Worm (Caenorhabditis elegans) whole organism, L1 larva: ENCODE data around the gene msp-78.
A peak's percentile ranks its signal among the peaks of the same experiment; 100 is the strongest.

Experiments used
- C04F5.9 ChIP-seq: sonication (generic microtip); optimal IDR thresholded peaks from 2 replicates; lab custom pipeline; 2016; ENCODE audit warnings: missing genetic modification characterization, missing compliant biosample characterization
- C16A3.4 ChIP-seq: fragments of 150-350 bp; optimal IDR thresholded peaks from 2 replicates; lab custom pipeline; 2014; ENCODE audit warnings: missing biosample characterization, missing genetic modification characterization
- Y116A8C.19 ChIP-seq: sonication (generic microtip); optimal IDR thresholded peaks from 2 replicates; lab custom pipeline; 2016; ENCODE audit warnings: missing compliant biosample characterization, missing genetic modification characterization, borderline replicate concordance
- alr-1 ChIP-seq: fragments of 200-800 bp; sonication (Bioruptor generic); optimal IDR thresholded peaks from 2 replicates; lab custom pipeline; 2018; ENCODE audit warnings: borderline replicate concordance, mild to moderate bottlenecking, missing genetic modification characterization, missing compliant biosample characterization
- blmp-1 ChIP-seq: fragments of 150-350 bp; optimal IDR thresholded peaks from 2 replicates; lab custom pipeline; 2014; ENCODE audit warnings: missing biosample characterization, missing genetic modification characterization
- ceh-82 ChIP-seq, 3 experiments: fragments of 150-350 bp in 1 of 3; sonication (generic microtip) in 2 of 3; optimal IDR thresholded peaks; 2 replicates each; lab custom pipeline; 2014 to 2017; ENCODE audit warnings: missing biosample characterization in 3 of 3, missing genetic modification characterization in 3 of 3
- ceh-88 ChIP-seq: fragments of 200-800 bp; sonication (Bioruptor generic); IDR thresholded peaks from 2 replicates; pipeline ENCODE4 v1.3.6; 2022; ENCODE audit warnings: missing genetic modification characterization, missing compliant biosample characterization
- ceh-90 ChIP-seq: sonication (generic microtip); optimal IDR thresholded peaks from 2 replicates; lab custom pipeline; 2016; ENCODE audit warnings: missing genetic modification characterization, missing compliant biosample characterization
- ces-1 ChIP-seq: fragments of 150-350 bp; optimal IDR thresholded peaks from 2 replicates; lab custom pipeline; 2014; ENCODE audit warnings: missing biosample characterization, missing genetic modification reagents, missing genetic modification characterization
- dpl-1 ChIP-seq, 3 experiments: fragments of 150-350 bp in 2 of 3; sonication (generic microtip) in 1 of 3; optimal IDR thresholded peaks; 2 replicates each; lab custom pipeline; 2014 to 2017; ENCODE audit warnings: missing biosample characterization in 3 of 3, missing genetic modification characterization in 3 of 3, missing genetic modification reagents in 3 of 3
- dsc-1 ChIP-seq: sonication (generic microtip); optimal IDR thresholded peaks from 2 replicates; lab custom pipeline; 2016; ENCODE audit warnings: mild to moderate bottlenecking, missing genetic modification characterization, missing compliant biosample characterization
- efl-1 ChIP-seq, 4 experiments: fragments of 150-350 bp; optimal IDR thresholded peaks in 3 of 4; peaks in 1 of 4; 1 replicate in 1 of 4; 2 replicates in 3 of 4; lab custom pipeline; 2014; ENCODE audit warnings: missing biosample characterization in 2 of 4, missing genetic modification characterization in 2 of 4, missing genetic modification reagents in 2 of 4
- egl-13 ChIP-seq: sonication (generic microtip); optimal IDR thresholded peaks from 2 replicates; lab custom pipeline; 2016; ENCODE audit warnings: missing genotype, missing genetic modification reagents, missing genetic modification characterization, missing compliant biosample characterization
- egl-27 ChIP-seq, 2 experiments: fragments of 150-350 bp in 1 of 2; sonication (generic microtip); optimal IDR thresholded peaks; 3 replicates each; lab custom pipeline; 2017 to 2018; ENCODE audit warnings: missing biosample characterization in 2 of 2, missing genetic modification characterization in 2 of 2, missing genetic modification reagents in 2 of 2
- fos-1 ChIP-seq: fragments of 150-350 bp; optimal IDR thresholded peaks from 2 replicates; lab custom pipeline; 2014; ENCODE audit warnings: missing biosample characterization, missing genetic modification characterization
- hlh-17 ChIP-seq: fragments of 200-800 bp; sonication (Bioruptor generic); optimal IDR thresholded peaks from 2 replicates; lab custom pipeline; 2018; ENCODE audit warnings: missing genetic modification characterization, mild to moderate bottlenecking, missing compliant biosample characterization, moderate library complexity, borderline replicate concordance
- hpl-2 ChIP-seq: fragments of 150-350 bp; optimal IDR thresholded peaks from 2 replicates; lab custom pipeline; 2014; ENCODE audit warnings: missing biosample characterization, missing genetic modification reagents, missing genetic modification characterization
- jun-1 ChIP-seq: fragments of 150-350 bp; optimal IDR thresholded peaks from 2 replicates; lab custom pipeline; 2014; ENCODE audit warnings: missing biosample characterization, missing genetic modification reagents, missing genetic modification characterization
- lin-14 ChIP-seq: fragments of 200-800 bp; sonication (Bioruptor generic); optimal IDR thresholded peaks from 2 replicates; lab custom pipeline; 2018; ENCODE audit warnings: mild to moderate bottlenecking, missing genetic modification characterization, moderate library complexity, missing compliant biosample characterization
- lin-35 ChIP-seq, 2 experiments: fragments of 150-350 bp; optimal IDR thresholded peaks; 2 replicates each; lab custom pipeline; 2014; ENCODE audit warnings: missing biosample characterization in 2 of 2, missing genetic modification characterization in 2 of 2, missing genetic modification reagents in 2 of 2
- lsy-2 ChIP-seq, 2 experiments: fragments of 150-350 bp; optimal IDR thresholded peaks; 2 replicates each; lab custom pipeline; 2014; ENCODE audit warnings: missing biosample characterization in 2 of 2, missing genetic modification characterization in 2 of 2
- mep-1 ChIP-seq: fragments of 150-350 bp; optimal IDR thresholded peaks from 2 replicates; lab custom pipeline; 2014; ENCODE audit warnings: missing biosample characterization, missing genetic modification characterization
- nhr-19 ChIP-seq: fragments of 200-800 bp; sonication (Bioruptor generic); conservative IDR thresholded peaks from 2 replicates; pipeline ENCODE4 v1.3.6; 2022; ENCODE audit warnings: missing genetic modification characterization, missing compliant biosample characterization
- nhr-20 ChIP-seq: sonication (generic microtip); optimal IDR thresholded peaks from 2 replicates; lab custom pipeline; 2016; ENCODE audit warnings: mild to moderate bottlenecking, missing genetic modification characterization, missing compliant biosample characterization
- nhr-28 ChIP-seq: fragments of 150-350 bp; optimal IDR thresholded peaks from 2 replicates; lab custom pipeline; 2014; ENCODE audit warnings: missing biosample characterization, missing genetic modification characterization
- nhr-71 ChIP-seq: sonication (generic microtip); optimal IDR thresholded peaks from 2 replicates; lab custom pipeline; 2016; ENCODE audit warnings: mild to moderate bottlenecking, missing genetic modification characterization, moderate library complexity, missing compliant biosample characterization
- nhr-76 ChIP-seq: sonication (generic microtip); optimal IDR thresholded peaks from 2 replicates; lab custom pipeline; 2017; ENCODE audit warnings: missing biosample characterization, missing genetic modification characterization
- nhr-77 ChIP-seq: fragments of 150-350 bp; optimal IDR thresholded peaks from 2 replicates; lab custom pipeline; 2014; ENCODE audit warnings: missing biosample characterization, missing genetic modification characterization
- nhr-85 ChIP-seq: sonication (generic microtip); peaks from one replicate; lab custom pipeline; 2016; ENCODE audit warnings: missing genetic modification characterization, inconsistent platforms, missing compliant biosample characterization
- pqm-1 ChIP-seq: sonication (generic microtip); optimal IDR thresholded peaks from 3 replicates; lab custom pipeline; 2017; ENCODE audit warnings: missing biosample characterization, missing genetic modification characterization
- rnt-1 ChIP-seq: sonication (generic microtip); optimal IDR thresholded peaks from 2 replicates; lab custom pipeline; 2016; ENCODE audit warnings: mild to moderate bottlenecking, missing genetic modification characterization, moderate library complexity, missing compliant biosample characterization
- snu-23 ChIP-seq: sonication (generic microtip); optimal IDR thresholded peaks from 2 replicates; lab custom pipeline; 2016; ENCODE audit warnings: missing genetic modification characterization, missing compliant biosample characterization
- tbx-2 ChIP-seq: sonication (generic microtip); optimal IDR thresholded peaks from 2 replicates; lab custom pipeline; 2016; ENCODE audit warnings: missing genetic modification characterization, missing compliant biosample characterization
- unc-30 ChIP-seq: sonication (generic microtip); optimal IDR thresholded peaks from 2 replicates; lab custom pipeline; 2017; ENCODE audit warnings: missing biosample characterization, missing genetic modification characterization
- unc-86 ChIP-seq: sonication (generic microtip); optimal IDR thresholded peaks from 2 replicates; lab custom pipeline; 2016; ENCODE audit warnings: missing genetic modification characterization, missing compliant biosample characterization
- unc-98 ChIP-seq: fragments of 200-800 bp; sonication (Bioruptor generic); IDR thresholded peaks from 2 replicates; pipeline ENCODE4 v1.3.6; 2022; ENCODE audit warnings: missing genetic modification characterization, missing compliant biosample characterization
- ztf-11 ChIP-seq, 2 experiments: sonication (generic microtip); optimal IDR thresholded peaks; 2 replicates each; lab custom pipeline; 2016 to 2017; ENCODE audit warnings: missing genetic modification characterization in 2 of 2, missing biosample characterization in 1 of 2, missing compliant biosample characterization in 1 of 2

msp-78 gene

DNA sequence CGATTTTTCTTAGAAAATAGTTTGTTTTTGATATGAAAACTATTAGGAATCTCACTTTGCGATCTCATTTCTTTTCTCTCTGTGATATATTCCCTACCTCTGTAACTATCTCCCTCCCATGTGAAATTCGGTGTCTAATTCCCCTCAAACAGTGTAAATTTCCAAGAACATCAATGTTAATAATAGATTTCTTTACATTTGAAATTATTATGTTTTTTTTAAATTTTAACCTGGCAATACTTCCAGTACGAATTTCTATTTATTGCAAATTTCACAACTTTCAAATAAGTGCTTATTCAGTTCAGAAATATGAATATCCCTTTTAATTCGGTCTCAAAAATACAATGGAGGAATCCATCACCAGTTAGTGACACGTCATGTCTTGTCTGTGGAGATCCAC is 41.5 kb upstream of the msp-78 start, which contains the start of gene nhr-100:
nhr-100 (plus strand) TSS at position 301 of the 400 bp plus-strand sequence.
- TF ChIP-seq hpl-2 = no peak
- no peak for TF ChIP-seq hlh-17
- TF ChIP-seq nhr-28 (tag; lab: Kevin White, UChicago) = no peak
- TF ChIP-seq ces-1 (GFP tag; lab: Kevin White, UChicago) = no peak
- no peak for TF ChIP-seq tbx-2 (tag; lab: Kevin White, UChicago)
- no peak for TF ChIP-seq jun-1 (tag; lab: Kevin White, UChicago)
- TF ChIP-seq fos-1 (tag; lab: Kevin White, UChicago) = no peak
- TF ChIP-seq lin-14 (GFP tag; lab: Kevin White, UChicago) = no peak
- TF ChIP-seq unc-98 (GFP tag; lab: Robert Waterston, UW) = no peak
- TF ChIP-seq dpl-1 (GFP tag; optimal IDR thresholded peaks at IDR 0.05; lab: Kevin White, UChicago) = no peak
- no peak for TF ChIP-seq ceh-90 (tag; lab: Kevin White, UChicago)
- no peak for TF ChIP-seq C16A3.4
- TF ChIP-seq snu-23 (GFP tag; lab: Kevin White, UChicago) = no peak

DNA sequence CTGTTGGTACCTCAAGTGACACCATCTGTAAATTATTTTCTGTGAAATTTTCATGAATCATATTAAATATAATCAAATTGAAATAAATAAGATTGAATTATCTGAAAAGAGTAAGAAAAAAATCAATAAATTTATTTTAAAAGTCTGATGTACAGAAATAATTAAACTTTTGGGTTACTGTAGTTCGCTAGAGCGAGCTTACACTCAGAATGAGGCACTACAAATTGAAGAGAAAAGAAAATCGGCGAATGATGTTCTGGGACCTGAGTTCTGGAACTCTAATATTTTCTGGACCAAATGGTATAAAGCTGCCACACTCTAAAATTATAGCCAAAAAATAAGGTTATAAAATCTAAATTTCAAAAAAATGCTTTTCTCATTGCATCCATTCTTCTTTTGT is 35.9 kb upstream of the msp-78 start:
- TF ChIP-seq blmp-1 (tag; lab: Kevin White, UChicago) (no peak), ceh-82 (tag; optimal IDR thresholded peaks at IDR 0.05; lab: Kevin White, UChicago) (no peak), efl-1 (optimal IDR thresholded peaks at IDR 0.05; lab: Kevin White, UChicago) (no peak), efl-1 (GFP tag; optimal IDR thresholded peaks at IDR 0.05 in 1 of 2; lab: Kevin White, UChicago) (no peak), egl-27 (tag; optimal IDR thresholded peaks at IDR 0.05; lab: Kevin White, UChicago) (no peak), nhr-85 (tag; lab: Kevin White, UChicago) (no peak), unc-30 (tag; lab: Kevin White, UChicago) (no peak), unc-86 (tag; lab: Kevin White, UChicago) (no peak), nhr-20 (tag; lab: Kevin White, UChicago) (no peak), nhr-19 (GFP tag; lab: Robert Waterston, UW) (no peak), rnt-1 (tag; lab: Kevin White, UChicago) (no peak), ceh-88 (no peak), alr-1 (tag; lab: Kevin White, UChicago) (no peak), nhr-77 (tag; lab: Kevin White, UChicago) (no peak), dsc-1 (tag; lab: Kevin White, UChicago) (no peak), ztf-11 (tag; optimal IDR thresholded peaks at IDR 0.05; lab: Kevin White, UChicago) (no peak), Y116A8C.19 (no peak)
- TF ChIP-seq, all 84 proteins: peak for 0

DNA sequence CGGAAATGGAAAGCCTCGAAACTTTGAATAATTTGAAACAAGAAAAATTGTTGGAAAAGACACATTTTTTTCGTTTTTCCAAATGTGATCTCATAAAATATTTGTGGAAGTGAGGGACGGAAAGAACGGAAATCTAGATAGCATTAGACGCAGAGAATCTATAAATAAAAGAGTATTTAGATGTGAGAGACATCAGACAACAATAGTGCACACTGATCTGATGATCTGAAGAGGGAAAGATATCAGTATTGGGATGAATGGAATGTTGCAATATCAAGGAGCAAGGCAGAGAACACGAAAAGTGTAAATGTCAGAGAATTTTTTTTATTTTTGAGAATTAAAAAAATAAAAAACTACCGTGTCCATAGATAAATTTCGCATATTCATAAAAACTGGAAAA is 35.0 kb upstream of the msp-78 start:
- peak; percentile 1 for TF ChIP-seq mep-1 (tag; lab: Kevin White, UChicago)
- TF ChIP-seq efl-1 (optimal IDR thresholded peaks at IDR 0.05; lab: Kevin White, UChicago) = peak in 1 of 2 experiments; percentile 17
- no peak for TF ChIP-seq efl-1 (GFP tag; optimal IDR thresholded peaks at IDR 0.05 in 1 of 2; lab: Kevin White, UChicago)
- TF ChIP-seq lin-14 (GFP tag; lab: Kevin White, UChicago) = peak; percentile 50
- TF ChIP-seq fos-1 (tag; lab: Kevin White, UChicago) = no peak
- TF ChIP-seq alr-1 (tag; lab: Kevin White, UChicago) = no peak
- TF ChIP-seq nhr-71 (tag; lab: Kevin White, UChicago) = peak; percentile 1
- no peak for TF ChIP-seq pqm-1 (tag; lab: Kevin White, UChicago)
- TF ChIP-seq egl-13 (tag; lab: Kevin White, UChicago) = no peak
- no peak for TF ChIP-seq C04F5.9 (tag; lab: Kevin White, UChicago)
- TF ChIP-seq rnt-1 (tag; lab: Kevin White, UChicago) = peak; percentile 10
- TF ChIP-seq lin-35 (GFP tag; optimal IDR thresholded peaks at IDR 0.05; lab: Kevin White, UChicago) = no peak
- TF ChIP-seq lsy-2 (tag; optimal IDR thresholded peaks at IDR 0.05; lab: Kevin White, UChicago) = peak in 1 of 2 experiments; percentile 14
- no peak for TF ChIP-seq nhr-76 (tag; lab: Kevin White, UChicago)
